Fruit fly (Drosophila melanogaster) whole organism, adult: ENCODE measurements around the gene CG2126.

ENCODE experiments used
- CG11617 ChIP-seq: fragments of 200-800 bp; sonication (Bioruptor generic); optimal IDR thresholded peaks from 2 replicates; lab custom pipeline; 2017; ENCODE audit warnings: mild to moderate bottlenecking, missing biosample characterization, missing genetic modification reagents, missing genetic modification characterization
- CG33017 ChIP-seq: fragments of 200-800 bp; sonication (Bioruptor generic); optimal IDR thresholded peaks from 2 replicates; lab custom pipeline; 2018; ENCODE audit warnings: missing biosample characterization, mild to moderate bottlenecking, missing genetic modification characterization, moderate library complexity
- CG7101 ChIP-seq: fragments of 200-800 bp; sonication (Bioruptor generic); optimal IDR thresholded peaks from 2 replicates; lab custom pipeline; 2018; ENCODE audit warnings: missing biosample characterization, mild to moderate bottlenecking, missing genetic modification characterization, moderate library complexity
- Clk ChIP-seq: fragments of 200-800 bp; sonication (Bioruptor generic); optimal IDR thresholded peaks from 2 replicates; lab custom pipeline; 2017; ENCODE audit warnings: missing biosample characterization, missing genetic modification characterization
- Crg-1 ChIP-seq: fragments of 200-800 bp; sonication (Bioruptor generic); optimal IDR thresholded peaks from 2 replicates; lab custom pipeline; 2016; ENCODE audit warnings: missing biosample characterization, missing genetic modification characterization
- tj ChIP-seq: fragments of 200-800 bp; sonication (Bioruptor generic); optimal IDR thresholded peaks from 3 replicates; lab custom pipeline; 2017; ENCODE audit warnings: missing biosample characterization, mild to moderate bottlenecking, missing genetic modification characterization, moderate library complexity

DNA sequence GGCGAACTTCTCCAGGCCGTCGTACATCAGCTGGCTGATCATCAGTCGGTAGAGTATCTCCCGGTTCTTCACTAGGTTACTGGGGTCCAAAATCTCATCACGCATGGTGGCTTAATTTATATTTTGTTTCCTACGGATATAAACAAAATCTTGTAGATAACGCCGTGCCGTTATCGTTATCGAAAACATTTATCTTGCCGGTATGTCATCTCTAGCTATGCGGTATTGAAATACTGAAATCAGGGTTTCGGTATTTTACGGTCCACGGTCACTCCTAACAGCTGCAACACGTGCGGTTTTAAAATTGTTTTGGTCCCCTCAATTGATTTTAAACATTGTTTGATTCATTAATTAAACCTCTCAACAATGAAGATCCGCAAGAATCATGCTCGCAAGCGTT lies 39.7 kb downstream of the CG2126 start, which contains the start of the genes CstF50 and CG11563:
- TF ChIP-seq tj (GFP tag; lab: Kevin White, UChicago) (no peak), CG11617 (GFP tag; lab: Kevin White, UChicago) (no peak), CG33017 (tag; lab: Kevin White, UChicago) (no peak), Crg-1 (GFP tag; lab: Kevin White, UChicago) (no peak), Clk (no peak), CG7101 (no peak)
